Worm (Caenorhabditis elegans): ENCODE data around the gene R02E4.1.

ce11 chrX:4072501-4072900, 31.8 kb downstream of the R02E4.1 start:
- TF ChIP-seq mdl-1 (tag; optimal IDR thresholded peaks at IDR 0.05) (no peak), nhr-237 (tag; optimal IDR thresholded peaks at IDR 0.05) (no peak), ama-1 (optimal IDR thresholded peaks at IDR 0.05) (no peak), aly-2 (tag; optimal IDR thresholded peaks at IDR 0.05) (no peak), elt-3 (tag; optimal IDR thresholded peaks at IDR 0.05) (no peak), ztf-4 (tag; optimal IDR thresholded peaks at IDR 0.05) (no peak), Y55F3AM.14 (GFP tag; optimal IDR thresholded peaks at IDR 0.05) (no peak)
